Worm (Caenorhabditis elegans) whole organism, young adult: Measurements from ENCODE around the gene F01G10.10.

ENCODE experiments used
- C17E4.6 ChIP-seq: fragments of 200-800 bp; sonication (Bioruptor generic); IDR thresholded peaks from 2 replicates; pipeline ENCODE4 v1.3.6; 2022; ENCODE audit warnings: missing genetic modification reagents, missing genetic modification characterization, missing compliant biosample characterization
- D2030.7 ChIP-seq: fragments of 200-800 bp; sonication (Bioruptor generic); IDR thresholded peaks from 2 replicates; pipeline ENCODE4 v1.3.6; 2022; ENCODE audit warnings: missing genetic modification reagents, missing genetic modification characterization, missing compliant biosample characterization
- F55B11.4 ChIP-seq: sonication (generic microtip); optimal IDR thresholded peaks from 2 replicates; lab custom pipeline; 2016; ENCODE audit warnings: missing compliant biosample characterization, missing genetic modification characterization, borderline replicate concordance; ENCODE audit not compliant: insufficient read depth
- T26A5.8 ChIP-seq: sonication (generic microtip); optimal IDR thresholded peaks from 2 replicates; lab custom pipeline; 2016; ENCODE audit warnings: missing genetic modification characterization, missing compliant biosample characterization
- Y67H2A.10 ChIP-seq: fragments of 200-800 bp; sonication (Bioruptor generic); conservative IDR thresholded peaks from 2 replicates; pipeline ENCODE4 v1.3.6; 2022; ENCODE audit warnings: missing genetic modification reagents, missing genetic modification characterization, missing compliant biosample characterization
- Y95B8A.8 ChIP-seq: fragments of 200-800 bp; sonication (Bioruptor generic); IDR thresholded peaks from 2 replicates; pipeline ENCODE4 v1.3.6; 2022; ENCODE audit warnings: missing genetic modification reagents, missing genetic modification characterization, missing compliant biosample characterization
- aptf-2 ChIP-seq: fragments of 200-800 bp; sonication (Bioruptor generic); conservative IDR thresholded peaks from 2 replicates; pipeline ENCODE4 v1.3.6; 2022; ENCODE audit warnings: missing genetic modification reagents, missing genetic modification characterization, missing compliant biosample characterization
- attf-3 ChIP-seq: fragments of 200-800 bp; sonication (Bioruptor generic); conservative IDR thresholded peaks from 2 replicates; pipeline ENCODE4 v1.3.6; 2022; ENCODE audit warnings: missing genetic modification reagents, missing genetic modification characterization, missing compliant biosample characterization
- ceh-100 ChIP-seq: fragments of 200-800 bp; sonication (Bioruptor generic); IDR thresholded peaks from 2 replicates; pipeline ENCODE4 v1.3.6; 2022; ENCODE audit warnings: missing genetic modification reagents, missing genetic modification characterization, missing compliant biosample characterization
- dpl-1 ChIP-seq: fragments of 150-350 bp; optimal IDR thresholded peaks from 2 replicates; lab custom pipeline; 2014; ENCODE audit warnings: missing biosample characterization, missing genetic modification reagents, missing genetic modification characterization
- egl-44 ChIP-seq: fragments of 200-800 bp; sonication (Bioruptor generic); IDR thresholded peaks from 2 replicates; pipeline ENCODE4 v1.3.6; 2022; ENCODE audit warnings: missing genetic modification reagents, missing genetic modification characterization, missing compliant biosample characterization
- ets-4 ChIP-seq: fragments of 200-800 bp; sonication (Bioruptor generic); optimal IDR thresholded peaks from 2 replicates; lab custom pipeline; 2018; ENCODE audit warnings: mild to moderate bottlenecking, missing genetic modification characterization, missing compliant biosample characterization
- gei-17 ChIP-seq: fragments of 200-800 bp; sonication (Bioruptor generic); optimal IDR thresholded peaks from 2 replicates; lab custom pipeline; 2018; ENCODE audit warnings: mild to moderate bottlenecking, missing genetic modification characterization, missing compliant biosample characterization
- hmg-1.2 ChIP-seq: fragments of 200-800 bp; sonication (Bioruptor generic); IDR thresholded peaks from 2 replicates; pipeline ENCODE4 v1.3.6; 2022; ENCODE audit warnings: missing genetic modification reagents, missing genetic modification characterization, missing compliant biosample characterization
- lag-1 ChIP-seq: fragments of 200-800 bp; sonication (Bioruptor generic); IDR thresholded peaks from 2 replicates; pipeline ENCODE4 v1.3.6; 2022; ENCODE audit warnings: missing genetic modification reagents, missing genetic modification characterization, missing compliant biosample characterization
- let-607 ChIP-seq, 2 experiments: fragments of 200-800 bp in 1 of 2; sonication (Bioruptor generic) in 1 of 2; sonication (generic microtip) in 1 of 2; optimal IDR thresholded peaks; 2 replicates each; lab custom pipeline; 2016 to 2018; ENCODE audit warnings: mild to moderate bottlenecking in 2 of 2, missing compliant biosample characterization in 2 of 2, missing genetic modification characterization in 2 of 2, moderate library complexity in 2 of 2, missing genotype in 1 of 2
- lin-54 ChIP-seq: fragments of 200-800 bp; sonication (Bioruptor generic); optimal IDR thresholded peaks from 2 replicates; lab custom pipeline; 2018; ENCODE audit warnings: mild to moderate bottlenecking, missing genetic modification characterization, missing compliant biosample characterization
- mel-28 ChIP-seq: sonication (generic microtip); optimal IDR thresholded peaks from 2 replicates; lab custom pipeline; 2016; ENCODE audit warnings: borderline replicate concordance, mild to moderate bottlenecking, missing genetic modification characterization, missing compliant biosample characterization
- nfya-1 ChIP-seq: sonication (generic microtip); optimal IDR thresholded peaks from 2 replicates; lab custom pipeline; 2017; ENCODE audit warnings: antibody characterized with exemption, missing compliant biosample characterization, missing genetic modification characterization, borderline replicate concordance; ENCODE audit not compliant: insufficient read depth
- nhr-179 ChIP-seq: sonication (generic microtip); optimal IDR thresholded peaks from 2 replicates; lab custom pipeline; 2016; ENCODE audit warnings: mild to moderate bottlenecking, missing genetic modification characterization, missing compliant biosample characterization
- nhr-80 ChIP-seq: sonication (generic microtip); optimal IDR thresholded peaks from 2 replicates; lab custom pipeline; 2016; ENCODE audit warnings: missing genetic modification characterization, missing compliant biosample characterization
- nhr-90 ChIP-seq: sonication (generic microtip); optimal IDR thresholded peaks from 2 replicates; lab custom pipeline; 2016; ENCODE audit warnings: missing genotype, mild to moderate bottlenecking, missing genetic modification characterization, missing compliant biosample characterization
- rcor-1 ChIP-seq: fragments of 200-800 bp; sonication (Bioruptor generic); IDR thresholded peaks from 2 replicates; pipeline ENCODE4 v1.3.6; 2022; ENCODE audit warnings: missing genetic modification reagents, missing genetic modification characterization, missing compliant biosample characterization
- repo-1 ChIP-seq: sonication (generic microtip); optimal IDR thresholded peaks from 2 replicates; lab custom pipeline; 2017; ENCODE audit warnings: mild to moderate bottlenecking, missing genetic modification characterization, missing compliant biosample characterization
- snpc-4 ChIP-seq, 5 experiments: fragments of 150-350 bp in 1 of 5; sonication (generic microtip) in 4 of 5; optimal IDR thresholded peaks; 2 replicates each; lab custom pipeline; 2014 to 2018; ENCODE audit warnings: missing genetic modification characterization in 5 of 5, missing biosample characterization in 3 of 5, antibody characterized with exemption in 2 of 5, mild to moderate bottlenecking in 2 of 5, missing compliant biosample characterization in 2 of 5, missing genotype in 2 of 5, moderate library complexity in 2 of 5, missing genetic modification reagents in 1 of 5
- tbp1 ChIP-seq: fragments of 200-800 bp; sonication (Bioruptor generic); optimal IDR thresholded peaks from 2 replicates; lab custom pipeline; 2018; ENCODE audit warnings: mild to moderate bottlenecking, missing genetic modification characterization, missing compliant biosample characterization
- unc-130 ChIP-seq: sonication (generic microtip); optimal IDR thresholded peaks from 2 replicates; lab custom pipeline; 2016; ENCODE audit warnings: missing genetic modification reagents, missing genetic modification characterization, missing compliant biosample characterization
- ztf-26 ChIP-seq: sonication (generic microtip); optimal IDR thresholded peaks from 2 replicates; lab custom pipeline; 2017; ENCODE audit warnings: missing genetic modification characterization, missing compliant biosample characterization

F01G10.10 gene

DNA sequence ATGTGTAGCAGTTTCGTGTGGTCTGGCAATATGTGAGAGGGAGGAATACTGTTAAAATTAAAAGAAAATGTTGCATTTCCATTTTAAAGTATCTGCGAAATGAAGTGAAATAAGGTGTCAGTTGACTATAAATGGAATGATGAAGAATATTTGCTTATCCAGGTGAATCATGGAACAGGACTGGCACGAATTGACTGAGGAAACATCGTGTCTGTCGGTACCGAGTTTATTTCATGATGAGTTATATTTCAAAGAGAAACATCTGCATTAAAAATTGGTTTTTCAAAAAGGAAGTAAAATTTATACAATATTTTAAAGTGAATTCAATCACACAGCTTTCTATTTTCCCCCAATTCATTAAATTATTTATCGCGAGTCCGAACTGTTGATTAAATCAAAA lies 18.4 kb upstream of the F01G10.10 start, which contains the start of gene F01G10.6 (continued):
- TF ChIP-seq lag-1 (GFP tag; lab: Robert Waterston, UW): no peak
- no peak for TF ChIP-seq egl-44 (GFP tag; lab: Robert Waterston, UW)
- TF ChIP-seq Y67H2A.10 (GFP tag; lab: Robert Waterston, UW): no peak
- TF ChIP-seq nfya-1: no peak

- TF ChIP-seq snpc-4 (GFP tag; optimal IDR thresholded peaks at IDR 0.05; lab: Kevin White, UChicago) (no peak), snpc-4 (tag; optimal IDR thresholded peaks at IDR 0.05; lab: Kevin White, UChicago) (no peak), gei-17 (GFP tag; lab: Kevin White, UChicago) (no peak), lin-54 (GFP tag; lab: Kevin White, UChicago) (no peak), Y95B8A.8 (no peak), Y67H2A.10 (GFP tag; lab: Robert Waterston, UW) (no peak), nhr-90 (tag; lab: Kevin White, UChicago) (no peak), attf-3 (GFP tag; lab: Robert Waterston, UW) (no peak), ceh-100 (GFP tag; lab: Robert Waterston, UW) (no peak)
These were observed 15.0 kb upstream of the F01G10.10 start, which contains the start of gene F01G10.5 for ce11 chrIV:10230971-10231370. Gene F01G10.5, minus strand, starts transcription at chrIV:10231071.

DNA sequence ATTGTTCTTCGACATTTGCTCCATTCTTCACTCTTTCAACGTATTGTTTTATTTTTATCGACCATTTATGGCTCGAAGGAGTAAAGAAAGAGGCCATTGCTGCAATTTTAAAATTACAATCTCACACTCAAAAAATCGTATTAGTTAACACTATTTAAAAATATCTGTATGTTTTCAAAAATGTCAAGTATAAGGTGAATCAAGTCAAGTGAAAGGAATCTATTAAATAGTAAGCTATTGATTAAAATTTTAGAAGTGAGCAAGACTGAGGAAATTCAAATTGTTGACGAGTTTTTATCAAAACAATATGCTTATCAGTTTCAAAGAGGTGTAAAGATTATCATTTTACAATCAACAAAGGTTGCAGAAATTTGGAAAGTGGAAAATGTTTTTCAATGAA lies 13.5 kb upstream of the F01G10.10 start, which contains the start of gene F01G10.4:
F01G10.4 (minus strand) TSS at position 101 of the 400 bp plus-strand sequence.
- no peak for TF ChIP-seq nhr-179 (tag; lab: Kevin White, UChicago)

- TF ChIP-seq mel-28 (tag; lab: Kevin White, UChicago) (no peak), hmg-1.2 (GFP tag; lab: Robert Waterston, UW) (no peak), F55B11.4 (tag; lab: Kevin White, UChicago) (no peak), rcor-1 (GFP tag; lab: Robert Waterston, UW) (no peak), C17E4.6 (GFP tag; lab: Robert Waterston, UW) (no peak), D2030.7 (GFP tag; lab: Robert Waterston, UW) (no peak), aptf-2 (GFP tag; lab: Robert Waterston, UW) (no peak), ztf-26 (no peak), dpl-1 (GFP tag; lab: Kevin White, UChicago) (no peak)
These were observed 10.6 kb upstream of the F01G10.10 start, which contains the start of gene ech-9 for ce11 chrIV:10235279-10235829. Gene ech-9, minus strand, starts transcription at chrIV:10235329.

DNA sequence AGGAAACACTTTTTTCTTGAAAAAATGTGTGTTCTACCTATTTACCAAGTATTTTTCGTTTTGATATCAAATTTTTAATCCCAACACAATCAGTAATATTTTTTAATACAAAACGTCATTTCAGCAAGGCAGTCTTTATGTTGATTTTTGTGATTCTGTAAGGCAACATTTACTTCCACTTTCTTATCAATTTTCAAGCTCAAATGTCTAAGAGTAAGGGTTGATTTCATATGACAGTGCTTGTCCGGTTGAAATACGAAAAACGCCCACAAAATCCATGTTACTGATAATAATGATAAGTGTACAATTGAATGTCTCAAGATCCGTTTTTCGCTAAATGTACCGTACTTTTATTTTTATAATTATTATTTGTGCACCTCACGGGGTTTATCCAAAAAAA lies 9.9 kb upstream of the F01G10.10 start:
- no peak for TF ChIP-seq T26A5.8
- TF ChIP-seq nhr-80 (tag; lab: Kevin White, UChicago): peak; percentile 68
- TF ChIP-seq ets-4: peak; percentile 52
- peak in 1 of 2 experiments; percentile 12 for TF ChIP-seq let-607 (tag; optimal IDR thresholded peaks at IDR 0.05; lab: Kevin White, UChicago)

DNA sequence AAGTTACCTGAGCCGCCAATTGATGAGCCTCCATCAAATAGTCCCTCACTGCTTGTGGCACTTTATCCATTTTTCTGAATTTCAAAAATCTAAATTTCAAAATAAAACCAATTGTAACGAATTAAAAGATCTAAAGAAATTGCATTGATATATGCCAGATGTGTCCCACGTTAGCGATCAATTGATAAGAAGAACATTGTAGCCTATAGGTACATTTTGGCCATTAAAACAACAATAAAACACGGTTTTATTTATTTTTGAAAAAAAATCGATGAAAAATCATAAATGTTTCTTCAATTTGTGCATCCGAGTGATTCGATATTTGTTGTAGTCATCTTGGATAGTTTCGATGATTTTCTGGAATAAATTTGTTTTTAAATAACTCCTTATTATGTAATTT lies 6.9 kb upstream of the F01G10.10 start, which contains the start of gene ech-8:
ech-8 (minus strand) TSS at position 132 of the 400 bp plus-strand sequence.
- TF ChIP-seq dpl-1 (GFP tag; lab: Kevin White, UChicago) (no peak), unc-130 (GFP tag; lab: Kevin White, UChicago) (no peak), tbp1 (GFP tag; lab: Kevin White, UChicago) (no peak), repo-1 (tag; lab: Kevin White, UChicago) (no peak)
- TF ChIP-seq, all 124 proteins: peak for 0
